Fruit fly (Drosophila melanogaster) S2 (cell line): Measurements from ENCODE around the gene awd.

ENCODE experiments used
- CG8478 ChIP-seq: fragments of >200 bp; optimal IDR thresholded peaks from 2 replicates; lab custom pipeline; 2018
- CTCF ChIP-seq, 2 experiments: fragments of >200 bp; optimal IDR thresholded peaks; 2 replicates each; lab custom pipeline; 2018

dm6 chr3R:31761529-31762009 lies 15.7 kb upstream of the awd start, which contains the start of gene Smvt:
- TF ChIP-seq CG8478 (no peak), CTCF (optimal IDR thresholded peaks at IDR 0.05; lab: Kevin White, UChicago) (no peak)
